Fruit fly (Drosophila melanogaster) whole organism, embryonic: ENCODE data around the gene CG15429.

Source experiments
- CG10321 ChIP-seq: fragments of 200-800 bp; sonication (Bioruptor generic); IDR thresholded peaks from 2 replicates; pipeline ENCODE4 v1.3.6; 2022; ENCODE audit warnings: missing biosample characterization, missing genetic modification characterization
- CG10543 ChIP-seq: fragments of 200-800 bp; sonication (Bioruptor generic); optimal IDR thresholded peaks from 3 replicates; lab custom pipeline; 2017; ENCODE audit warnings: missing biosample characterization, mild to moderate bottlenecking, missing genetic modification characterization, moderate library complexity
- CG10654 ChIP-seq: fragments of 200-800 bp; sonication (Bioruptor generic); optimal IDR thresholded peaks from 2 replicates; lab custom pipeline; 2016; ENCODE audit warnings: missing biosample characterization, missing genetic modification characterization
- CG11504 ChIP-seq: fragments of 200-800 bp; sonication (Bioruptor generic); optimal IDR thresholded peaks from 3 replicates; lab custom pipeline; 2019; ENCODE audit warnings: missing biosample characterization, mild to moderate bottlenecking, missing genetic modification characterization, moderate library complexity
- CG11723 ChIP-seq: fragments of 200-800 bp; sonication (Bioruptor generic); optimal IDR thresholded peaks from 2 replicates; lab custom pipeline; 2017; ENCODE audit warnings: missing biosample characterization, mild to moderate bottlenecking, missing genetic modification characterization
- CG13296 ChIP-seq: fragments of 200-800 bp; sonication (Bioruptor generic); optimal IDR thresholded peaks from 3 replicates; lab custom pipeline; 2018; ENCODE audit warnings: missing biosample characterization, mild to moderate bottlenecking, missing genetic modification characterization
- CG14014 ChIP-seq: fragments of 200-800 bp; sonication (Bioruptor generic); IDR thresholded peaks from 2 replicates; pipeline ENCODE4 v1.3.6; 2022; ENCODE audit warnings: missing biosample characterization, missing genetic modification characterization
- CG17829 ChIP-seq: fragments of 200-800 bp; optimal IDR thresholded peaks from 2 replicates; lab custom pipeline; 2019; ENCODE audit warnings: missing biosample characterization, mild to moderate bottlenecking, missing genetic modification characterization, moderate library complexity
- CG18599 ChIP-seq: fragments of 200-800 bp; sonication (Bioruptor generic); optimal IDR thresholded peaks from 3 replicates; lab custom pipeline; 2017; ENCODE audit warnings: missing biosample characterization, missing genetic modification characterization, mild to moderate bottlenecking, moderate library complexity, missing genetic modification reagents
- CG2129 ChIP-seq: fragments of 200-800 bp; sonication (Bioruptor generic); IDR thresholded peaks from 2 replicates; pipeline ENCODE4 v1.3.6; 2022; ENCODE audit warnings: missing biosample characterization, missing genetic modification characterization; ENCODE audit not compliant: partially characterized antibody
- CG30020 ChIP-seq: fragments of 200-800 bp; optimal IDR thresholded peaks from 2 replicates; lab custom pipeline; 2019; ENCODE audit warnings: missing biosample characterization, mild to moderate bottlenecking, missing genetic modification characterization, moderate library complexity
- CG34376 ChIP-seq: fragments of 200-800 bp; sonication (Bioruptor generic); optimal IDR thresholded peaks from 2 replicates; lab custom pipeline; 2018; ENCODE audit warnings: missing biosample characterization, mild to moderate bottlenecking, missing genetic modification characterization
- CG4854 ChIP-seq: fragments of 200-800 bp; sonication (Bioruptor generic); optimal IDR thresholded peaks from 2 replicates; lab custom pipeline; 2016; ENCODE audit warnings: missing biosample characterization, missing genetic modification characterization, inconsistent platforms
- CG7745 ChIP-seq: fragments of 200-800 bp; sonication (Bioruptor generic); optimal IDR thresholded peaks from 2 replicates; lab custom pipeline; 2018; ENCODE audit warnings: missing biosample characterization, mild to moderate bottlenecking, missing genetic modification characterization, moderate library complexity
- CG9609 ChIP-seq: fragments of 200-800 bp; sonication (Bioruptor generic); optimal IDR thresholded peaks from 3 replicates; lab custom pipeline; 2016; ENCODE audit warnings: missing biosample characterization, missing genetic modification characterization
- Deaf1 ChIP-seq: fragments of 200-800 bp; optimal IDR thresholded peaks from 3 replicates; lab custom pipeline; 2019; ENCODE audit warnings: missing biosample characterization, mild to moderate bottlenecking, missing genetic modification characterization, moderate library complexity
- Dip2 ChIP-seq: fragments of 200-800 bp; sonication (Bioruptor generic); IDR thresholded peaks from 2 replicates; pipeline ENCODE4 v1.3.6; 2022; ENCODE audit warnings: missing biosample characterization, missing genetic modification characterization
- Dip3 ChIP-seq: fragments of 200-800 bp; sonication (Bioruptor generic); optimal IDR thresholded peaks from 3 replicates; lab custom pipeline; 2016; ENCODE audit warnings: missing biosample characterization, missing genetic modification characterization
- HLH4C ChIP-seq: fragments of 200-800 bp; sonication (Bioruptor generic); IDR thresholded peaks from 3 replicates; pipeline ENCODE4 v1.3.6; 2022; ENCODE audit warnings: missing biosample characterization, missing genetic modification characterization; ENCODE audit not compliant: partially characterized antibody
- Hand ChIP-seq: fragments of 200-800 bp; sonication (Bioruptor generic); optimal IDR thresholded peaks from 2 replicates; lab custom pipeline; 2017; ENCODE audit warnings: mild to moderate bottlenecking, missing biosample characterization, missing genetic modification reagents, missing genetic modification characterization
- Hey ChIP-seq: fragments of 200-800 bp; sonication (Bioruptor generic); optimal IDR thresholded peaks from 3 replicates; lab custom pipeline; 2018; ENCODE audit warnings: missing biosample characterization, mild to moderate bottlenecking, missing genetic modification characterization
- MBD-R2 ChIP-seq: fragments of 200-800 bp; sonication (Bioruptor generic); IDR thresholded peaks from 2 replicates; pipeline ENCODE4 v1.3.6; 2022; ENCODE audit warnings: missing biosample characterization, missing genetic modification characterization
- Med ChIP-seq: fragments of 200-800 bp; sonication (Bioruptor generic); peaks from one replicate; lab custom pipeline; 2016; ENCODE audit warnings: missing biosample characterization, missing genetic modification characterization, mild to moderate bottlenecking, inconsistent platforms, moderate library complexity
- Oaz ChIP-seq: fragments of 200-800 bp; sonication (Bioruptor generic); IDR thresholded peaks from 2 replicates; pipeline ENCODE4 v1.3.6; 2022; ENCODE audit warnings: missing biosample characterization, missing genetic modification characterization
- Pdp1 ChIP-seq, 2 experiments: fragments of 200-800 bp; sonication (Bioruptor generic); optimal IDR thresholded peaks; 3 replicates each; lab custom pipeline; 2016; ENCODE audit warnings: missing biosample characterization in 2 of 2, missing genetic modification characterization in 2 of 2, mild to moderate bottlenecking in 1 of 2, moderate library complexity in 1 of 2
- Scr ChIP-seq: fragments of 200-800 bp; sonication (Bioruptor generic); IDR thresholded peaks from 2 replicates; pipeline ENCODE4 v1.3.6; 2022; ENCODE audit warnings: missing biosample characterization, missing genetic modification characterization; ENCODE audit not compliant: partially characterized antibody
- Sox100B ChIP-seq: fragments of 200-800 bp; sonication (Bioruptor generic); optimal IDR thresholded peaks from 3 replicates; lab custom pipeline; 2018; ENCODE audit warnings: missing biosample characterization, mild to moderate bottlenecking, missing genetic modification characterization
- ac ChIP-seq: fragments of 200-800 bp; sonication (Bioruptor generic); optimal IDR thresholded peaks from 3 replicates; lab custom pipeline; 2017; ENCODE audit warnings: missing biosample characterization, mild to moderate bottlenecking, missing genetic modification characterization
- bab2 ChIP-seq: fragments of 200-800 bp; sonication (Bioruptor generic); optimal IDR thresholded peaks from 2 replicates; lab custom pipeline; 2016; ENCODE audit warnings: missing biosample characterization, missing genetic modification characterization
- bbx ChIP-seq: fragments of 200-800 bp; sonication (Bioruptor generic); IDR thresholded peaks from 2 replicates; pipeline ENCODE4 v1.3.6; 2022; ENCODE audit warnings: missing biosample characterization, missing genetic modification characterization; ENCODE audit not compliant: partially characterized antibody
- chinmo ChIP-seq: fragments of 200-800 bp; sonication (Bioruptor generic); IDR thresholded peaks from 4 replicates; pipeline ENCODE4 v1.3.6; 2022; ENCODE audit warnings: missing biosample characterization, missing genetic modification characterization; ENCODE audit not compliant: partially characterized antibody
- fd3F ChIP-seq: fragments of 200-800 bp; sonication (Bioruptor generic); optimal IDR thresholded peaks from 2 replicates; lab custom pipeline; 2018; ENCODE audit warnings: missing biosample characterization, mild to moderate bottlenecking, missing genetic modification characterization, moderate library complexity
- grn ChIP-seq: fragments of 200-800 bp; sonication (Bioruptor generic); optimal IDR thresholded peaks from 3 replicates; lab custom pipeline; 2017; ENCODE audit warnings: missing biosample characterization, missing genetic modification characterization
- mirr ChIP-seq: fragments of 200-800 bp; sonication (Bioruptor generic); optimal IDR thresholded peaks from 3 replicates; lab custom pipeline; 2018; ENCODE audit warnings: missing biosample characterization, mild to moderate bottlenecking, missing genetic modification characterization
- mld ChIP-seq: fragments of 200-800 bp; sonication (Bioruptor generic); IDR thresholded peaks from 3 replicates; pipeline ENCODE4 v1.3.6; 2022; ENCODE audit warnings: missing biosample characterization, missing genetic modification characterization; ENCODE audit not compliant: partially characterized antibody
- nerfin-2 ChIP-seq: fragments of 200-800 bp; sonication (Bioruptor generic); IDR thresholded peaks from 2 replicates; pipeline ENCODE4 v1.3.6; 2022; ENCODE audit warnings: missing biosample characterization, missing genetic modification characterization; ENCODE audit not compliant: partially characterized antibody
- pan ChIP-seq, 4 experiments: fragments of >200 bp in 3 of 4; fragments of 200-800 bp in 1 of 4; sonication (Bioruptor generic) in 1 of 4; optimal IDR thresholded peaks in 3 of 4; IDR thresholded peaks in 1 of 4; 2 replicates each; pipeline versions ENCODE4 v1.3.6 to Lab custom; 2017 to 2022; ENCODE audit warnings: missing biosample characterization in 2 of 4, missing genetic modification characterization in 2 of 4, mixed read lengths in 1 of 4
- rib ChIP-seq: fragments of 200-800 bp; sonication (Bioruptor generic); IDR thresholded peaks from 2 replicates; pipeline ENCODE4 v1.3.6; 2022; ENCODE audit warnings: missing biosample characterization, missing genetic modification characterization
- sc ChIP-seq, 3 experiments: fragments of >200 bp in 2 of 3; fragments of 200-800 bp in 1 of 3; sonication (Bioruptor generic) in 1 of 3; optimal IDR thresholded peaks; 2 replicates in 2 of 3; 3 replicates in 1 of 3; lab custom pipeline; 2017; ENCODE audit warnings: mild to moderate bottlenecking in 1 of 3, missing biosample characterization in 1 of 3, missing genetic modification characterization in 1 of 3, missing genetic modification reagents in 1 of 3
- sd ChIP-seq: fragments of 200-800 bp; sonication (Bioruptor generic); optimal IDR thresholded peaks from 3 replicates; lab custom pipeline; 2018; ENCODE audit warnings: missing biosample characterization, mild to moderate bottlenecking, missing genetic modification characterization, moderate library complexity
- sima ChIP-seq: fragments of 200-800 bp; sonication (Bioruptor generic); optimal IDR thresholded peaks from 2 replicates; lab custom pipeline; 2016; ENCODE audit warnings: missing biosample characterization, missing genetic modification characterization
- sqz ChIP-seq: fragments of 200-800 bp; sonication (Bioruptor generic); optimal IDR thresholded peaks from 3 replicates; lab custom pipeline; 2018; ENCODE audit warnings: missing biosample characterization, mild to moderate bottlenecking, missing genetic modification characterization
- ttk ChIP-seq: fragments of 200-800 bp; sonication (Bioruptor generic); IDR thresholded peaks from 2 replicates; pipeline ENCODE4 v2.1.2; 2022; ENCODE audit warnings: missing biosample characterization, missing genetic modification characterization
- tup ChIP-seq: fragments of 200-800 bp; sonication (Bioruptor generic); optimal IDR thresholded peaks from 2 replicates; lab custom pipeline; 2016; ENCODE audit warnings: missing biosample characterization, mild to moderate bottlenecking, missing genetic modification characterization, moderate library complexity
- twi ChIP-seq: fragments of 200-800 bp; optimal IDR thresholded peaks from 2 replicates; lab custom pipeline; 2019; ENCODE audit warnings: missing biosample characterization, mild to moderate bottlenecking, missing genetic modification characterization, moderate library complexity
- zf30C ChIP-seq: fragments of 200-800 bp; sonication (Bioruptor generic); optimal IDR thresholded peaks from 3 replicates; lab custom pipeline; 2018; ENCODE audit warnings: missing biosample characterization, mild to moderate bottlenecking, missing genetic modification characterization

The CG15429 gene

DNA sequence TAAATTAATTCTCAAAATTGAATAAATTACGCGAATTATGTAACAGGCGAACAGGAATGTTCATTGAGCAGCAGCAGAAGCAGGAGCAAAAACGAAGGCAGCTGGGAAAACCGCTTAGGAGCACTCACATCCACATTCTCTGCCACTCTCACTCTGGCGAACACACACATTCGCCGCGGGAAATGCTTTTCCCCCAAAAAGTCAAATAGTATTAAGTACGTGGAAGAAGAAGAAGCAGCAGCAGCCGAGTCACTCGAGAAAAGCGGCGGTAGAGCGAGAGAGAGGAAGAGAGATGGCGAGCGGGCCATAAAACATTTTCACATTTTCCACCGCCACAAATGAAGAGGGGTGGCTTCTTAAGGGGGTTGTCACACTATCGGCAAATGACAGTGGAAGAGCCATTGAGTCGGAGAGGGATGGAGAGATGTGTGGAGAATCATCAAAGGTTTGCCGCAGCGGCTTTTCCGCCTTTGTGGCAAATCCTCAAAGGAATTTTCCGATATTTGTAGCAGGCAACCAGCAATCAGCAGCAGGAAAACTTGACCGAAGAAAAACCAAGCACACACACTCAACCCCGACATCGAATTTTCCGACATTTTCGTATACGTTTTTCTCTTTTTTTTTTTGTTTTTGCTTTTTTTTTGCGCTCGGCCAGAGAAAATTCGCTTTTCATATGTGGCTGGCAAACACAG is 6.0 kb upstream of the CG15429 start (continued):
- TF ChIP-seq Dip2 (GFP tag; lab: Robert Waterston, UW) (no peak), bbx (GFP tag; lab: Robert Waterston, UW) (peak; percentile 60), CG34376 (GFP tag; lab: Kevin White, UChicago) (peak; percentile 16), CG10543 (GFP tag; lab: Kevin White, UChicago) (peak; percentile 76), CG17829 (peak; percentile 14), twi (tag; lab: Kevin White, UChicago) (peak; percentile 40), mirr (peak; percentile 17), CG18599 (GFP tag; lab: Kevin White, UChicago) (no peak), CG7745 (peak; percentile 98), CG10654 (GFP tag; lab: Kevin White, UChicago) (no peak), rib (GFP tag; lab: Robert Waterston, UW) (peak; percentile 35; the same call in 1 of the 2 replicates), CG2129 (0 out of 2 replicates have a peak, but pooled peaks have one; percentile 4), pan (optimal IDR thresholded peaks at IDR 0.05; lab: Kevin White, UChicago) (peak in 1 of 2 experiments; percentile 80), pan (GFP tag; optimal IDR thresholded peaks at IDR 0.05 in 1 of 2, IDR thresholded peaks at IDR 0.05 in 1 of 2) (peak in 1 of 2 experiments; percentile 86), sqz (peak; percentile 53), CG9609 (no peak), CG10321 (GFP tag; lab: Robert Waterston, UW) (peak; percentile 32; the same call in 1 of the 2 replicates), bab2 (GFP tag; lab: Kevin White, UChicago) (no peak), sd (peak; percentile 90), Hey (tag; lab: Kevin White, UChicago) (peak; percentile 33), Deaf1 (tag; lab: Kevin White, UChicago) (peak; percentile 58), sima (GFP tag; lab: Kevin White, UChicago) (no peak), Pdp1 (GFP tag; optimal IDR thresholded peaks at IDR 0.05; lab: Kevin White, UChicago) (peak in 1 of 2 experiments; percentile 84), Oaz (no peak), CG4854 (GFP tag; lab: Kevin White, UChicago) (no peak), zf30C (GFP tag; lab: Kevin White, UChicago) (peak; percentile 26), ttk (GFP tag; lab: Robert Waterston, UW) (0 out of 2 replicates have a peak, but pooled peaks have one; percentile 38), ac (GFP tag; lab: Kevin White, UChicago) (peak; percentile 38), MBD-R2 (GFP tag; lab: Robert Waterston, UW) (peak; percentile 21), tup (GFP tag; lab: Kevin White, UChicago) (peak; percentile 34), HLH4C (GFP tag; lab: Robert Waterston, UW) (0 out of 3 replicates have a peak, but pooled peaks have one; percentile 22), chinmo (GFP tag; lab: Robert Waterston, UW) (0 out of 4 replicates have a peak, but pooled peaks have one; percentile 59), nerfin-2 (GFP tag; lab: Robert Waterston, UW) (0 out of 2 replicates have a peak, but pooled peaks have one; percentile 41), CG30020 (tag; lab: Kevin White, UChicago) (no peak), Med (GFP tag; lab: Kevin White, UChicago) (peak; percentile 76), Sox100B (no peak), fd3F (GFP tag; lab: Kevin White, UChicago) (no peak), Scr (GFP tag; lab: Robert Waterston, UW) (0 out of 2 replicates have a peak, but pooled peaks have one; percentile 9), mld (GFP tag; lab: Robert Waterston, UW) (0 out of 3 replicates have a peak, but pooled peaks have one; percentile 39), CG14014 (GFP tag; lab: Robert Waterston, UW) (no peak), sc (optimal IDR thresholded peaks at IDR 0.05; lab: Kevin White, UChicago) (no peak), sc (GFP tag; optimal IDR thresholded peaks at IDR 0.05; lab: Kevin White, UChicago) (no peak), CG13296 (GFP tag; lab: Kevin White, UChicago) (no peak), grn (no peak), CG11723 (no peak), Hand (GFP tag; lab: Kevin White, UChicago) (no peak), CG11504 (no peak), Dip3 (GFP tag; lab: Kevin White, UChicago) (peak; percentile 3)
